Worm (Caenorhabditis elegans): Measurements from ENCODE around the gene grsp-2.

ce11 chrIV:8784855-8785327 lies 31.2 kb upstream of the grsp-2 start, which contains the start of gene C33D9.13:
- TF ChIP-seq unc-62 (GFP tag; optimal IDR thresholded peaks at IDR 0.05) (no peak), K12H6.12 (tag; optimal IDR thresholded peaks at IDR 0.05) (no peak), unc-130 (GFP tag; optimal IDR thresholded peaks at IDR 0.05) (no peak)

Measured in whole organism, young adult.